Worm (Caenorhabditis elegans): ENCODE measurements around the gene T26C5.5.

The T26C5.5 gene

DNA sequence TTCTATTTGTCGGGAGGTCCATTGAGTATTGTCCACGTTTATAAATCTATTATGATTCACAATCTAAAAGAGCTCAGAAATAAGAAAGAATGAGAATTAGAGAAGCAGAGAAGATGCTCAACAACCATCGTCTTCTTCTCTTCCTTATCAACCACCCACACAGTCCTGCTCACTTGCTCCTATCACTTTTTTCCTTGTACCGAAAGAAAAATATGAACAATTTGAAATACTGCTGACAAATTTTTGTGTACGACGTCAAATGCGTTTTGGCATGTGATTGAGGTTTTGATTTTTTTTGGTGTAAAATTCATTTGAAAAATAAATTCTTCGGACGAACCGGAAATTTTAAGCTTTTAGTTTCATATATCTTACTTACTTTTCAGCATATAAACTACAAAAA, 50.2 kb downstream of the T26C5.5 start:
- no peak for TF ChIP-seq ceh-83 (GFP tag; optimal IDR thresholded peaks at IDR 0.05)
- TF ChIP-seq blmp-1 (tag; optimal IDR thresholded peaks at IDR 0.05), result no peak
- no peak for TF ChIP-seq bed-3 (GFP tag; optimal IDR thresholded peaks at IDR 0.05)
- no peak for TF ChIP-seq unc-39 (tag; optimal IDR thresholded peaks at IDR 0.05)
- no peak for TF ChIP-seq elt-3 (tag; optimal IDR thresholded peaks at IDR 0.05)
- TF ChIP-seq nhr-12 (tag; optimal IDR thresholded peaks at IDR 0.05), result no peak
- no peak for TF ChIP-seq sptf-1 (tag; optimal IDR thresholded peaks at IDR 0.05)
- no peak for TF ChIP-seq mep-1 (tag; optimal IDR thresholded peaks at IDR 0.05)
- TF ChIP-seq lin-32 (GFP tag; optimal IDR thresholded peaks at IDR 0.05), result no peak
- TF ChIP-seq flh-1 (GFP tag; optimal IDR thresholded peaks at IDR 0.05), result no peak
- no peak for TF ChIP-seq drap-1 (GFP tag; optimal IDR thresholded peaks at IDR 0.05)
- no peak for TF ChIP-seq elt-1 (tag; optimal IDR thresholded peaks at IDR 0.05; ENCODE audit: borderline replicate concordance, insufficient read depth)
- no peak for TF ChIP-seq zip-8 (tag; optimal IDR thresholded peaks at IDR 0.05)
- TF ChIP-seq ztf-11 (tag; optimal IDR thresholded peaks at IDR 0.05), result no peak
- no peak for TF ChIP-seq M03D4.4 (tag; optimal IDR thresholded peaks at IDR 0.05)
- TF ChIP-seq nhr-237 (tag; optimal IDR thresholded peaks at IDR 0.05), result no peak
